Fruit fly (Drosophila melanogaster): ENCODE results near the gene Fur1.

The Fur1 gene

dm6 chr3R:25451832-25452231, 21.0 kb downstream of the Fur1 start:
- peak; percentile 32 for TF ChIP-seq CG9727 (GFP tag; optimal IDR thresholded peaks at IDR 0.05)
- peak; percentile 26 for TF ChIP-seq CG17829 (tag; optimal IDR thresholded peaks at IDR 0.05)
- TF ChIP-seq CG2712 (tag; optimal IDR thresholded peaks at IDR 0.05): peak; percentile 37
- no peak for TF ChIP-seq grn (GFP tag; optimal IDR thresholded peaks at IDR 0.05)
- TF ChIP-seq CG34224 (GFP tag; IDR thresholded peaks at IDR 0.05; ENCODE audit: partially characterized antibody): no peak
- peak; percentile 38 for TF ChIP-seq CG3281 (GFP tag; optimal IDR thresholded peaks at IDR 0.05)
- TF ChIP-seq CG17361 (GFP tag; IDR thresholded peaks at IDR 0.05): 0 out of 3 replicates have a peak, but pooled peaks have one; percentile 28
- TF ChIP-seq CG18599 (GFP tag; optimal IDR thresholded peaks at IDR 0.05): peak; percentile 54
- peak in 1 of 2 experiments; percentile 11 for TF ChIP-seq Hr51 (GFP tag; optimal IDR thresholded peaks at IDR 0.05)
- TF ChIP-seq phol (tag; optimal IDR thresholded peaks at IDR 0.05): peak; percentile 37
- peak; percentile 6 for TF ChIP-seq trem (tag; optimal IDR thresholded peaks at IDR 0.05)
- peak; percentile 16 for TF ChIP-seq CG2120 (GFP tag; optimal IDR thresholded peaks at IDR 0.05)
- TF ChIP-seq Sox102F (GFP tag; optimal IDR thresholded peaks at IDR 0.05): peak; percentile 8
- TF ChIP-seq Meics (GFP tag; optimal IDR thresholded peaks at IDR 0.05): peak; percentile 30
- TF ChIP-seq Sox100B (GFP tag; optimal IDR thresholded peaks at IDR 0.05): peak; percentile 3
- TF ChIP-seq Nf-YC (tag; optimal IDR thresholded peaks at IDR 0.05): no peak
- TF ChIP-seq lola (GFP tag; optimal IDR thresholded peaks at IDR 0.05): peak in 1 of 3 experiments; percentile 28
- 0 out of 2 replicates have a peak, but pooled peaks have one; percentile 22 for TF ChIP-seq CG4404 (GFP tag; IDR thresholded peaks at IDR 0.05)
- peak; percentile 15 for TF ChIP-seq unpg (GFP tag; optimal IDR thresholded peaks at IDR 0.05)
- TF ChIP-seq lab (GFP tag; optimal IDR thresholded peaks at IDR 0.05): peak; percentile 31
- peak; percentile 43; the same call in 1 of the 2 replicates for TF ChIP-seq Xrp1 (GFP tag; IDR thresholded peaks at IDR 0.05)
- peak; percentile 18 for TF ChIP-seq nmo (GFP tag; optimal IDR thresholded peaks at IDR 0.05)
- TF ChIP-seq CG10274 (GFP tag; optimal IDR thresholded peaks at IDR 0.05): no peak
- TF ChIP-seq CG12391 (tag; optimal IDR thresholded peaks at IDR 0.05): peak; percentile 4
- no peak for TF ChIP-seq Ssrp (tag; optimal IDR thresholded peaks at IDR 0.05)
- no peak for TF ChIP-seq yki (optimal IDR thresholded peaks at IDR 0.05)
- TF ChIP-seq row (GFP tag; IDR thresholded peaks at IDR 0.05): peak; percentile 45; the same call in 2 of the 3 replicates
- peak; percentile 38; the same call in 1 of the 2 replicates for TF ChIP-seq CG31441 (GFP tag; IDR thresholded peaks at IDR 0.05)
- no peak for TF ChIP-seq pzg (GFP tag; optimal IDR thresholded peaks at IDR 0.05)
- TF ChIP-seq pan (optimal IDR thresholded peaks at IDR 0.05): no peak
- peak in 1 of 2 experiments; percentile 14 for TF ChIP-seq pan (GFP tag; optimal IDR thresholded peaks at IDR 0.05 in 1 of 2, IDR thresholded peaks at IDR 0.05 in 1 of 2)
- no peak for TF ChIP-seq CG2199 (GFP tag; IDR thresholded peaks at IDR 0.05)
- 0 out of 3 replicates have a peak, but pooled peaks have one; percentile 12 for TF ChIP-seq CG34422 (GFP tag; IDR thresholded peaks at IDR 0.05)
- TF ChIP-seq HLH3B (GFP tag; IDR thresholded peaks at IDR 0.05): 0 out of 2 replicates have a peak, but pooled peaks have one; percentile 25
- TF ChIP-seq dimm (GFP tag; IDR thresholded peaks at IDR 0.05): no peak
- TF ChIP-seq Ptx1 (GFP tag; IDR thresholded peaks at IDR 0.05): 0 out of 2 replicates have a peak, but pooled peaks have one; percentile 20
- TF ChIP-seq CG4707 (GFP tag; optimal IDR thresholded peaks at IDR 0.05): no peak
- peak; percentile 23 for TF ChIP-seq CoRest (tag; optimal IDR thresholded peaks at IDR 0.05)
- no peak for TF ChIP-seq CG6791 (GFP tag; IDR thresholded peaks at IDR 0.05; ENCODE audit: partially characterized antibody)
- no peak for TF ChIP-seq Hr39 (optimal IDR thresholded peaks at IDR 0.05)
- peak; percentile 76 for TF ChIP-seq sens (GFP tag)
- TF ChIP-seq CG18619 (GFP tag; optimal IDR thresholded peaks at IDR 0.05): peak; percentile 9
- TF ChIP-seq CG3726 (GFP tag; IDR thresholded peaks at IDR 0.05): no peak
- TF ChIP-seq CG13424 (tag; optimal IDR thresholded peaks at IDR 0.05): peak; percentile 8
- TF ChIP-seq grau (tag; optimal IDR thresholded peaks at IDR 0.05): peak; percentile 77
- TF ChIP-seq CG7839 (tag; optimal IDR thresholded peaks at IDR 0.05): peak; percentile 25
- peak; percentile 41 for TF ChIP-seq dmrt11E (tag; optimal IDR thresholded peaks at IDR 0.05)
- TF ChIP-seq Ravus (GFP tag; IDR thresholded peaks at IDR 0.05): no peak
- TF ChIP-seq D (optimal IDR thresholded peaks at IDR 0.05): no peak
- peak; percentile 2 for TF ChIP-seq D (GFP tag; optimal IDR thresholded peaks at IDR 0.05)
